Worm (Caenorhabditis elegans) whole organism, mixed stage, embryonic: ENCODE results near the gene vha-14.
A peak's percentile ranks its signal among the peaks of the same experiment; 100 is the strongest.

ENCODE experiments used
- M03D4.4 ChIP-seq: sonication (generic microtip); optimal IDR thresholded peaks from 2 replicates; lab custom pipeline; 2017; ENCODE audit warnings: mild to moderate bottlenecking, missing genetic modification characterization, missing compliant biosample characterization
- bed-3 ChIP-seq: fragments of 200-800 bp; sonication (Bioruptor generic); optimal IDR thresholded peaks from 3 replicates; lab custom pipeline; 2018; ENCODE audit warnings: mild to moderate bottlenecking, missing genetic modification characterization, moderate library complexity, missing compliant biosample characterization
- blmp-1 ChIP-seq: fragments of 150-350 bp; optimal IDR thresholded peaks from 2 replicates; lab custom pipeline; 2014; ENCODE audit warnings: missing biosample characterization, missing genetic modification characterization
- ceh-39 ChIP-seq: fragments of 150-350 bp; optimal IDR thresholded peaks from 2 replicates; lab custom pipeline; 2014; ENCODE audit warnings: missing biosample characterization, missing genetic modification characterization
- ceh-43 ChIP-seq: fragments of 200-800 bp; sonication (Bioruptor generic); optimal IDR thresholded peaks from 2 replicates; lab custom pipeline; 2018; ENCODE audit warnings: mild to moderate bottlenecking, missing genetic modification characterization, moderate library complexity, missing compliant biosample characterization
- ceh-83 ChIP-seq: fragments of 200-800 bp; sonication (Bioruptor generic); optimal IDR thresholded peaks from 2 replicates; lab custom pipeline; 2018; ENCODE audit warnings: mild to moderate bottlenecking, missing genetic modification characterization, missing compliant biosample characterization
- ces-1 ChIP-seq: fragments of 150-350 bp; optimal IDR thresholded peaks from 2 replicates; lab custom pipeline; 2014; ENCODE audit warnings: missing biosample characterization, missing genetic modification reagents, missing genetic modification characterization
- cnd-1 ChIP-seq: fragments of 200-800 bp; sonication (Bioruptor generic); optimal IDR thresholded peaks from 2 replicates; lab custom pipeline; 2018; ENCODE audit warnings: mild to moderate bottlenecking, missing genetic modification characterization, missing compliant biosample characterization
- drap-1 ChIP-seq: fragments of 200-800 bp; sonication (Bioruptor generic); optimal IDR thresholded peaks from 3 replicates; lab custom pipeline; 2018; ENCODE audit warnings: mild to moderate bottlenecking, missing genetic modification characterization, missing compliant biosample characterization
- elt-1 ChIP-seq: sonication (generic microtip); optimal IDR thresholded peaks from 2 replicates; lab custom pipeline; 2017; ENCODE audit warnings: missing genetic modification characterization, mild to moderate bottlenecking, missing compliant biosample characterization, antibody characterized with exemption, moderate library complexity, borderline replicate concordance; ENCODE audit not compliant: insufficient read depth
- elt-3 ChIP-seq: fragments of 150-350 bp; optimal IDR thresholded peaks from 2 replicates; lab custom pipeline; 2014; ENCODE audit warnings: missing biosample characterization, missing genetic modification characterization
- flh-1 ChIP-seq: fragments of 200-800 bp; sonication (Bioruptor generic); optimal IDR thresholded peaks from 2 replicates; lab custom pipeline; 2018; ENCODE audit warnings: mild to moderate bottlenecking, missing genetic modification characterization, moderate library complexity, missing compliant biosample characterization
- ham-2 ChIP-seq: fragments of 200-800 bp; sonication (Bioruptor generic); optimal IDR thresholded peaks from 2 replicates; lab custom pipeline; 2018; ENCODE audit warnings: mild to moderate bottlenecking, missing genetic modification characterization, missing compliant biosample characterization
- hlh-1 ChIP-seq: fragments of 150-350 bp; optimal IDR thresholded peaks from 2 replicates; lab custom pipeline; 2014; ENCODE audit warnings: missing biosample characterization, missing genetic modification reagents, missing genetic modification characterization
- lin-13 ChIP-seq: fragments of 150-350 bp; optimal IDR thresholded peaks from 2 replicates; lab custom pipeline; 2014; ENCODE audit warnings: missing biosample characterization, missing genetic modification characterization
- lin-32 ChIP-seq: fragments of 200-800 bp; sonication (Bioruptor generic); optimal IDR thresholded peaks from 2 replicates; lab custom pipeline; 2018; ENCODE audit warnings: mild to moderate bottlenecking, missing genetic modification characterization, missing compliant biosample characterization
- lsy-2 ChIP-seq: fragments of 150-350 bp; optimal IDR thresholded peaks from 2 replicates; lab custom pipeline; 2014; ENCODE audit warnings: missing biosample characterization, missing genetic modification characterization
- mab-5 ChIP-seq: fragments of 150-350 bp; optimal IDR thresholded peaks from 2 replicates; lab custom pipeline; 2014; ENCODE audit warnings: missing biosample characterization, missing genetic modification characterization
- mep-1 ChIP-seq: fragments of 150-350 bp; optimal IDR thresholded peaks from 2 replicates; lab custom pipeline; 2017; ENCODE audit warnings: missing biosample characterization, missing genetic modification reagents, missing genetic modification characterization, inconsistent platforms
- nhr-12 ChIP-seq: fragments of 150-350 bp; optimal IDR thresholded peaks from 2 replicates; lab custom pipeline; 2014; ENCODE audit warnings: missing biosample characterization, missing genetic modification characterization
- nhr-2 ChIP-seq: fragments of 150-350 bp; optimal IDR thresholded peaks from 2 replicates; lab custom pipeline; 2014; ENCODE audit warnings: missing biosample characterization, missing genetic modification characterization
- nhr-237 ChIP-seq: fragments of 150-350 bp; optimal IDR thresholded peaks from 2 replicates; lab custom pipeline; 2014; ENCODE audit warnings: missing biosample characterization, missing genetic modification characterization
- nhr-28 ChIP-seq: fragments of 150-350 bp; optimal IDR thresholded peaks from 2 replicates; lab custom pipeline; 2014; ENCODE audit warnings: missing biosample characterization, missing genetic modification characterization
- nhr-76 ChIP-seq: sonication (generic microtip); optimal IDR thresholded peaks from 2 replicates; lab custom pipeline; 2017; ENCODE audit warnings: missing biosample characterization, missing genetic modification characterization
- pha-4 ChIP-seq: fragments of 150-350 bp; optimal IDR thresholded peaks from 2 replicates; lab custom pipeline; 2018; ENCODE audit warnings: missing biosample characterization, missing genetic modification reagents, missing genetic modification characterization
- sem-2 ChIP-seq: fragments of 200-800 bp; sonication (Bioruptor generic); optimal IDR thresholded peaks from 2 replicates; lab custom pipeline; 2018; ENCODE audit warnings: mild to moderate bottlenecking, missing genetic modification characterization, missing compliant biosample characterization
- snpc-4 ChIP-seq: fragments of 150-350 bp; optimal IDR thresholded peaks from 2 replicates; lab custom pipeline; 2014; ENCODE audit warnings: missing biosample characterization, missing genetic modification characterization
- sptf-1 ChIP-seq: sonication (generic microtip); optimal IDR thresholded peaks from 2 replicates; lab custom pipeline; 2017; ENCODE audit warnings: mild to moderate bottlenecking, missing genetic modification characterization, moderate library complexity, missing compliant biosample characterization
- tbx-8 ChIP-seq: fragments of 200-800 bp; sonication (Bioruptor generic); optimal IDR thresholded peaks from 2 replicates; lab custom pipeline; 2018; ENCODE audit warnings: mild to moderate bottlenecking, missing genetic modification characterization, moderate library complexity, missing compliant biosample characterization
- unc-120 ChIP-seq: sonication (generic microtip); optimal IDR thresholded peaks from 2 replicates; lab custom pipeline; 2017; ENCODE audit warnings: missing genetic modification characterization, missing compliant biosample characterization; ENCODE audit not compliant: poor library complexity, severe bottlenecking
- unc-39 ChIP-seq: fragments of 150-350 bp; optimal IDR thresholded peaks from 2 replicates; lab custom pipeline; 2014; ENCODE audit warnings: missing biosample characterization, missing genetic modification characterization
- unc-62 ChIP-seq: fragments of 150-350 bp; optimal IDR thresholded peaks from 2 replicates; lab custom pipeline; 2014; ENCODE audit warnings: missing biosample characterization, missing genetic modification reagents, missing genetic modification characterization
- zip-8 ChIP-seq: fragments of 150-350 bp; optimal IDR thresholded peaks from 2 replicates; lab custom pipeline; 2014; ENCODE audit warnings: missing biosample characterization, missing genetic modification characterization

The vha-14 gene

ce11 chrIII:9507799-9508198 lies at the start of gene vha-14:
vha-14 (plus strand) TSS chrIII:9508100.
- TF ChIP-seq ceh-39 (tag; lab: Kevin White, UChicago): no peak
- no peak for TF ChIP-seq pha-4
- no peak for TF ChIP-seq elt-3 (tag; lab: Kevin White, UChicago)
- no peak for TF ChIP-seq nhr-12 (tag; lab: Kevin White, UChicago)
- no peak for TF ChIP-seq ham-2 (GFP tag; lab: Kevin White, UChicago)
- TF ChIP-seq lsy-2 (tag; lab: Kevin White, UChicago): peak; percentile 38
- TF ChIP-seq cnd-1 (tag; lab: Kevin White, UChicago): no peak
- peak; percentile 38 for TF ChIP-seq unc-62
- TF ChIP-seq nhr-76: no peak
- TF ChIP-seq ceh-43 (GFP tag; lab: Kevin White, UChicago): no peak
- TF ChIP-seq snpc-4: no peak
- TF ChIP-seq hlh-1 (tag; lab: Kevin White, UChicago): no peak
- no peak for TF ChIP-seq lin-32 (GFP tag; lab: Kevin White, UChicago)
- no peak for TF ChIP-seq sem-2
- TF ChIP-seq nhr-237 (tag; lab: Kevin White, UChicago): peak; percentile 19
- TF ChIP-seq ceh-83 (GFP tag; lab: Kevin White, UChicago): no peak
- no peak for TF ChIP-seq bed-3 (GFP tag; lab: Kevin White, UChicago)
- TF ChIP-seq sptf-1 (tag; lab: Kevin White, UChicago): no peak
- TF ChIP-seq mep-1: peak; percentile 71
- TF ChIP-seq ces-1 (GFP tag; lab: Kevin White, UChicago): peak; percentile 6
- TF ChIP-seq nhr-28: no peak
- no peak for TF ChIP-seq drap-1 (GFP tag; lab: Kevin White, UChicago)
- TF ChIP-seq tbx-8 (GFP tag; lab: Kevin White, UChicago): no peak
- TF ChIP-seq flh-1 (GFP tag; lab: Kevin White, UChicago): no peak
- TF ChIP-seq unc-39 (tag; lab: Kevin White, UChicago): no peak
- TF ChIP-seq nhr-2 (tag; lab: Kevin White, UChicago): no peak
- TF ChIP-seq lin-13 (tag; lab: Kevin White, UChicago): no peak

DNA sequence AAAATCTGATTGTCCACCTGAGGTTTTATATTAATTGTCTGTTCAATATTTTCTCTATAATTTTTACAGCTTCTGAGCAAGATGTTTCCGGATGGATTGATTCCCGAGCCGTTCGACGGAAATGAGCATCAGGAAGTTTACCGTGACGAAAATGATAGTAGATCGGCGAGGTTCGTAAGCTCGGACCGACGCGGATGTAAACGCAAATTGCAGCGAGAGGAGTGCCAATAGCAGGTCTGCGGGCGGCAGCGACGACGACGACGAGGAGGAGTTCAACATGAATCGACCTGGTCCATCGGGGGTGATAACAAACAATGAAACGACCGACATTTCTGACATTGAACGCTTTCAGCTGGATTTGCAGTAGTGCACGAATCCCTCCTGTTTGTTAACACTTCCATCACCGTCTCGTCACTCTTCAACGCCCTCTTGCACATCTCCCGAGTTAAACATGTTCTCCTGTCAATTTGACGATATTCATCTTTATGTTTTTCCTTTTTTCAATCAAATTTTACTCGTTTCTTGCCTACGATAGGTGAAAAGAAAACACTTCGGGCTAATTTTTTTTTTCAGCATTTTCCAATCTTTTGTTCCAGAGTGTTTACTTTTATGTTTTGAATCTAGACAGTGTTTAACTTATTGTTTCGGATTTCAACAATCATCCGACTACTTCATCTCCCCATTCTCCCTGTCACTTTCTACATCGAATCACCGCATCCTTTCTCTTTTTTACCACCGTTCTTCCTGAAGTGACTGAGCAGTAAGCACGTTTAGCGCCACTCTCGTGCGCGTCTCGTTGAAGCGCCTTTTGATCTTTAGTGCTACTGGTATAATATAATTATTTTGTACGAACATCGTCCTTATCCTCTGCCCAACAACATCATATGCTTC lies 45.8 kb upstream of the vha-14 start:
- TF ChIP-seq ceh-43 (GFP tag; lab: Kevin White, UChicago) (no peak), elt-1 (tag; lab: Kevin White, UChicago) (no peak), ceh-39 (tag; lab: Kevin White, UChicago) (no peak), nhr-2 (tag; lab: Kevin White, UChicago) (no peak), M03D4.4 (no peak), mab-5 (tag; lab: Kevin White, UChicago) (no peak), hlh-1 (tag; lab: Kevin White, UChicago) (no peak), sptf-1 (tag; lab: Kevin White, UChicago) (no peak), nhr-237 (tag; lab: Kevin White, UChicago) (no peak), tbx-8 (GFP tag; lab: Kevin White, UChicago) (no peak), lsy-2 (tag; lab: Kevin White, UChicago) (no peak), unc-120 (no peak), nhr-12 (tag; lab: Kevin White, UChicago) (no peak), nhr-28 (no peak), ham-2 (GFP tag; lab: Kevin White, UChicago) (no peak), lin-32 (GFP tag; lab: Kevin White, UChicago) (no peak), blmp-1 (tag; lab: Kevin White, UChicago) (no peak), snpc-4 (no peak)
- TF ChIP-seq, all 35 proteins: peak for 0

DNA sequence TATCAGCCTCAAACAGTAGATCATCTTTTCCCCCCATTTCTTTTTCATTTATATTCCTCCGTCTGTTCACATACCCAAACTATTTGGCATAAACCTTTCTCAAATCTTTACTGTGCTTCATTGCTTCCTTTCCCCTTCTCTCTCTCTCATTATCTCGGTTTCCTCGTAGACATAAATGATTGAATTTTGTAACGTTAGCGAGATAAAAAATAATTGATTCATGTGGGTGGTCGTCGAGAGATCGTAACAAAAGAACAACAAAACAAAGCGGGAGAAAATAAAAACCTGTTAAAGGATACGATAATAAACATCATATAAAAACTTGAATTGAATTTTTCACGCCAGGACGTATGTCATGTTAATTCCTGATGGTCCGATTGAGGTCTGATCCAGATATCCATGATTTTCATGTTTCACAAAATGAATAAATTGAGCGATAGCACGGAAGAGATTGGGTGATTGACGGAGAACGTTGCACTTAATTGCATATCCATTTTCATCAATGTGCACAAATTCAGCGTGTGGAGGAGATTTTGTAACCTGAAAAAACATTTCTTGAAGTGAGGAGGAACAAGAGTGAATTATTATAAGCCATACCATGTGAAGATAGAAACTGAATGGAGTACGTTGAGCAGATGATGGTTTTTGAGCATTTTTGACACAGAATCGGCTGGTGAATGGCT lies 45.0 kb upstream of the vha-14 start:
- TF ChIP-seq unc-62: no peak
- no peak for TF ChIP-seq zip-8 (tag; lab: Kevin White, UChicago)
- no peak for TF ChIP-seq unc-39 (tag; lab: Kevin White, UChicago)
- TF ChIP-seq nhr-28: no peak
- TF ChIP-seq ceh-83 (GFP tag; lab: Kevin White, UChicago): no peak
- TF ChIP-seq ceh-39 (tag; lab: Kevin White, UChicago): no peak
- no peak for TF ChIP-seq unc-120
- TF ChIP-seq, all 35 proteins: peak for 0
